Worm (Caenorhabditis elegans): ENCODE measurements around the gene bgal-2.

bgal-2 gene

DNA sequence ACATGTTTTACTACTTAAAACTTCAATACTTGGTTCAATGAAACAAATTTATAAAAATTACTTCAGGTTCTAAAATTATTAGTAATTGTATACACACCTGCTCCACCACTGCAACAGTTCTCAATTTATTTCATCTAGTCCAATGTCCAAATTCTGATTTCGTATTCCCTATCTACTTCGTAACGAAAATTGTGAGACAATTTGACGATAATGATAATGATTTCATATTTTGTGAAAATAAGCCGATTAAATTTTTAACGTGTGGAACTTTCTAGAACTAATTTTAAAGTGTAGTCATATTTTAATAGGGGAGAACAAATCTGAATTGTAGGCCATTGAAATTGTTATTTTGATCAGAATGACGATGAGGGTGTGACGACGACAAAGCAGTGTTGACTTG lies 6.2 kb downstream of the bgal-2 start:
- TF ChIP-seq crh-2 (tag; optimal IDR thresholded peaks at IDR 0.05) (peak; percentile 42), nhr-23 (tag; optimal IDR thresholded peaks at IDR 0.05) (no peak)

DNA sequence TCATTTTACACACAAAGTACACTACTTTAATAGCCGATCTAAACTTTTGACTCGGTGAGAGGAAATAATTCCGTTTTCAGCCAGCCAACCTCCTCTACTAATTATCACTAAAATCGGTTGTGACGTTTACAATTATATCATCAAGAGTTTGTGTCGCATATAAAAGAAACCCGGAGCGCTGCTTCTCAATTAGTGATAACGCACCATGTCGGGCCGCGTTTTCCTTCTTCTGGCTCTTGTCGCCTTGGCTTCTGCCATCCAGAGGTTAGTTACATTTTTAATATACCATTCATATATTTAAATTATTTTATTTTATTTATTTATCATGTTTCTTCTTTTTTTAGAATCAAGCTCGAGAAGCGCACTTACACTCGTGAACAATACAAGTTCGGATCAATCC lies 6.8 kb downstream of the bgal-2 start, which contains the start of gene asp-3:
TSS of gene asp-3 (plus strand) at position 79 of the 400 bp plus-strand sequence.
- TF ChIP-seq fos-1 (tag; optimal IDR thresholded peaks at IDR 0.05) (peak; percentile 15), gmeb-1 (tag; optimal IDR thresholded peaks at IDR 0.05) (peak; percentile 14), nhr-12 (tag; optimal IDR thresholded peaks at IDR 0.05) (no peak), nhr-129 (tag; optimal IDR thresholded peaks at IDR 0.05) (no peak), F13H6.1 (tag; optimal IDR thresholded peaks at IDR 0.05) (no peak), skn-1 (tag; optimal IDR thresholded peaks at IDR 0.05) (no peak)

DNA sequence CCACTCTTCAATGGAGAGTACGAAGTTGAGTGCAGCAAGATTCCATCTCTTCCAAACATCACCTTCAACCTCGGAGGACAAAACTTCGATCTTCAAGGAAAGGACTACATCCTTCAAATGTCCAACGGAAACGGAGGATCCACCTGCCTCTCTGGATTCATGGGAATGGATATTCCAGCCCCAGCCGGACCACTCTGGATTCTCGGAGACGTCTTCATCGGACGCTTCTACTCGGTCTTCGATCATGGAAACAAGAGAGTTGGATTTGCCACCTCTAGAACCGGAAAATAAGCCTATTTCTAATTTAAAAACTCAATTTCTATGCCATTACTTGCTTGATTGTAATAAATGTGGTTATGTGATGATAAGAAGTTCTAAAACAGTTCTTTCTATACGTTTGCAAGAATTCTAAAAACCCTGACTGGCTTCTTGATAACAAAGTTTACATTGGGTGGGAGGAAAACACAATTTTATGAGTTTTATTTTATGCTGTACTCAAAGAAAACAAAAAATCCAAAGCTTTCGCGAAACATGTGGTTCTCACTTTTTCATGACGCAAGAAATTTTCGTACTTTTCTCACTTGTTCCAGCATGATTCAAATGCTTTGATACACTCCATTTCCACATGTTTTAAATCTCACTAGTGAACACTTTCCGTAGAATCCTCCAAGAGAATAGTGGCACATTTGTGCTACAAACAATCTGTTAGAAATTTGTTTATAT lies 8.2 kb downstream of the bgal-2 start:
- no peak for TF ChIP-seq skn-1 (tag; optimal IDR thresholded peaks at IDR 0.05)
- peak; percentile 49 for TF ChIP-seq sma-9 (GFP tag; optimal IDR thresholded peaks at IDR 0.05)
- TF ChIP-seq sma-9 (tag; optimal IDR thresholded peaks at IDR 0.05), result no peak
- TF ChIP-seq mdl-1 (tag; optimal IDR thresholded peaks at IDR 0.05), result no peak
- TF ChIP-seq sma-3 (GFP tag; optimal IDR thresholded peaks at IDR 0.05), result no peak
- no peak for TF ChIP-seq nhr-12 (tag; optimal IDR thresholded peaks at IDR 0.05)
- TF ChIP-seq unc-39 (tag; optimal IDR thresholded peaks at IDR 0.05), result no peak
- no peak for TF ChIP-seq C34F6.9 (tag; optimal IDR thresholded peaks at IDR 0.05)
- no peak for TF ChIP-seq R02D3.7 (tag; optimal IDR thresholded peaks at IDR 0.05)
- peak; percentile 1 for TF ChIP-seq lin-13 (GFP tag; optimal IDR thresholded peaks at IDR 0.05)
- peak; percentile 3 for TF ChIP-seq F13H6.1 (tag; optimal IDR thresholded peaks at IDR 0.05)
- no peak for TF ChIP-seq elt-1 (tag; optimal IDR thresholded peaks at IDR 0.05)
- no peak for TF ChIP-seq sem-4 (tag; optimal IDR thresholded peaks at IDR 0.05)
- no peak for TF ChIP-seq alr-1 (tag; optimal IDR thresholded peaks at IDR 0.05)
- no peak for TF ChIP-seq nhr-237 (tag; optimal IDR thresholded peaks at IDR 0.05)
- no peak for TF ChIP-seq blmp-1 (tag; optimal IDR thresholded peaks at IDR 0.05; ENCODE audit: insufficient read depth)
- TF ChIP-seq ceh-16 (tag; optimal IDR thresholded peaks at IDR 0.05), result no peak
- TF ChIP-seq gmeb-1 (tag; optimal IDR thresholded peaks at IDR 0.05), result peak; percentile 44
- no peak for TF ChIP-seq ama-1 (optimal IDR thresholded peaks at IDR 0.05)
- TF ChIP-seq ceh-82 (tag; optimal IDR thresholded peaks at IDR 0.05), result no peak
- no peak for TF ChIP-seq elt-3 (tag; optimal IDR thresholded peaks at IDR 0.05)
- TF ChIP-seq lin-39 (tag; optimal IDR thresholded peaks at IDR 0.05), result no peak
- TF ChIP-seq lin-11 (tag; optimal IDR thresholded peaks at IDR 0.05), result no peak
- no peak for TF ChIP-seq nhr-129 (tag; optimal IDR thresholded peaks at IDR 0.05)
- TF ChIP-seq snpc-4 (tag; optimal IDR thresholded peaks at IDR 0.05), result no peak
- TF ChIP-seq aly-2 (tag; optimal IDR thresholded peaks at IDR 0.05), result no peak
- no peak for TF ChIP-seq nhr-21 (tag; optimal IDR thresholded peaks at IDR 0.05)
- peak; percentile 52 for TF ChIP-seq crh-2 (tag; optimal IDR thresholded peaks at IDR 0.05)
- no peak for TF ChIP-seq nhr-25 (tag; optimal IDR thresholded peaks at IDR 0.05)
- no peak for TF ChIP-seq mbf-1 (tag; optimal IDR thresholded peaks at IDR 0.05)
- no peak for TF ChIP-seq nhr-6 (tag; optimal IDR thresholded peaks at IDR 0.05)
- TF ChIP-seq nhr-10 (tag; optimal IDR thresholded peaks at IDR 0.05), result no peak
- TF ChIP-seq nhr-77 (tag; optimal IDR thresholded peaks at IDR 0.05), result no peak
- no peak for TF ChIP-seq nhr-11 (tag; optimal IDR thresholded peaks at IDR 0.05)
- no peak for TF ChIP-seq unc-62 (GFP tag; optimal IDR thresholded peaks at IDR 0.05)
- no peak for TF ChIP-seq ztf-4 (tag; optimal IDR thresholded peaks at IDR 0.05)
- no peak for TF ChIP-seq zag-1 (tag; optimal IDR thresholded peaks at IDR 0.05)
- no peak for TF ChIP-seq peb-1 (tag; optimal IDR thresholded peaks at IDR 0.05)
- no peak for TF ChIP-seq ztf-1 (GFP tag; conservative IDR thresholded peaks at IDR 0.05)
- peak; percentile 65 for TF ChIP-seq fos-1 (tag; optimal IDR thresholded peaks at IDR 0.05)
- TF ChIP-seq lsy-2 (tag; optimal IDR thresholded peaks at IDR 0.05), result no peak
- TF ChIP-seq Y55F3AM.14 (GFP tag; optimal IDR thresholded peaks at IDR 0.05), result no peak
- no peak for TF ChIP-seq unc-55 (GFP tag; optimal IDR thresholded peaks at IDR 0.05)
